Worm (Caenorhabditis elegans): Measurements from ENCODE around the gene C55B6.4.
A peak's percentile ranks its signal among the peaks of the same experiment; 100 is the strongest.

Gene C55B6.4

DNA sequence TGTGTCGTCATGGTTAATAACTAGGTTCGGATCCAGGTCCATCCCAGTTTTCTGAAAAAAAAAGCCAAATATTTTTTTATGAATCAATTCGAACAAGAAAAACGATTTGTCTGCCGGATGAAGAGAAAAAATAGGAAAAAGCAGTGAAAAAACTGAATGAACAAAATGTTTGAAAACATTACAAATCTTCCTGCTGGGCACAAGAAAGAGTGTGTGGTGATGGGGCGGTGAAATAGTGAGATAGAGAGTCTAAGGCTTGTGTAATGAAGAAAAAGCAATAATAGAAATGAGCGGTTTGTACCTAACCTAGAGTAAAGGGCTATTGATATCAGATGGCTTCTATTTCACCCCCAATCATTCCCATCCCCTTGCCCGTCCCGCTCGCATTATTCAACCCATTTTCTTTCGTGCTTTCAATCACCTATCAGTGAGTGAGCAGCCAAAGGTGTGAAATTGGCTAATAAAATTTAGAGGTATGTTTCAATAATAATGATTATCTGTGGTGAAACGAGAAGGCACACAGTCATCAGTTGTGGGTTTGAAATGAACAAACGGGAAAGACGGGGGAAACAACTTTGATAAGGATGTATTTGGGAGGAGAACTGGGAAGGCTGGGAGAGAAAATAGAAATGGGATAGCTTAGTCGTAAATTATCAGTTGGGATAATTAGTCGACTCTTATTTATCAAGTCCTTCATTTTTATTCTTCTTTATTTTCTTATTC, 16.8 kb downstream of the C55B6.4 start, which contains the start of gene bar-1:
TSS of gene bar-1 (minus strand) at position 51 of the 723 bp plus-strand sequence.
- TF ChIP-seq flt-1 (GFP tag; IDR thresholded peaks at IDR 0.05) = no peak
- no peak for TF ChIP-seq tab-1 (GFP tag; IDR thresholded peaks at IDR 0.05)
- TF ChIP-seq ztf-23 (GFP tag; IDR thresholded peaks at IDR 0.05) = no peak
- TF ChIP-seq med-1 (GFP tag; optimal IDR thresholded peaks at IDR 0.05; ENCODE audit: insufficient read depth) = no peak
- TF ChIP-seq klf-2 (GFP tag; conservative IDR thresholded peaks at IDR 0.05) = no peak
- TF ChIP-seq ref-1 (GFP tag; conservative IDR thresholded peaks at IDR 0.05) = no peak
- no peak for TF ChIP-seq cog-1 (tag; optimal IDR thresholded peaks at IDR 0.05)
- TF ChIP-seq ztf-29 (GFP tag; IDR thresholded peaks at IDR 0.05) = no peak
- no peak for TF ChIP-seq T22C8.4 (GFP tag; IDR thresholded peaks at IDR 0.05)

DNA sequence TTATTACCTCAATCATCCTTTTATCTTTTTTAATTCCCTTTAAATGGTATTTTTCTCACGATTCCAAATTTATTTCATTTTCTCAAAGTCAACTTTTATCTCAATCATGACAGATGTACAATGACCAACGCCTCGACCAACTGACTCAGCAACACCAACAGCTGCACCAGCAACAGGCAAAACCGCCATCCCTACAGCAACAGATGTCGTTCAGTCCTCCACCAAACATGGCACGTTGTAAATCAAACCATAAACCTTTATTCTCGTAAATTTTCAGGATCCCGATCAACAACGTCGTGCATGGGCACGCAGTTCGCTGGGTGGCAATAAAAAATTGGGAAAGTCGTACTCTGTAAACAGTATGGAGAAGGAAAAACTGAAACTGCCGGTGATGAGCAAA, 24.7 kb downstream of the C55B6.4 start:
- TF ChIP-seq ztf-29 (GFP tag; IDR thresholded peaks at IDR 0.05) (no peak), ztf-23 (GFP tag; IDR thresholded peaks at IDR 0.05) (no peak), tab-1 (GFP tag; IDR thresholded peaks at IDR 0.05) (no peak), T22C8.4 (GFP tag; IDR thresholded peaks at IDR 0.05) (no peak), cog-1 (tag; optimal IDR thresholded peaks at IDR 0.05) (no peak), klf-2 (GFP tag; conservative IDR thresholded peaks at IDR 0.05) (no peak), ref-1 (GFP tag; conservative IDR thresholded peaks at IDR 0.05) (no peak), flt-1 (GFP tag; IDR thresholded peaks at IDR 0.05) (no peak)

DNA sequence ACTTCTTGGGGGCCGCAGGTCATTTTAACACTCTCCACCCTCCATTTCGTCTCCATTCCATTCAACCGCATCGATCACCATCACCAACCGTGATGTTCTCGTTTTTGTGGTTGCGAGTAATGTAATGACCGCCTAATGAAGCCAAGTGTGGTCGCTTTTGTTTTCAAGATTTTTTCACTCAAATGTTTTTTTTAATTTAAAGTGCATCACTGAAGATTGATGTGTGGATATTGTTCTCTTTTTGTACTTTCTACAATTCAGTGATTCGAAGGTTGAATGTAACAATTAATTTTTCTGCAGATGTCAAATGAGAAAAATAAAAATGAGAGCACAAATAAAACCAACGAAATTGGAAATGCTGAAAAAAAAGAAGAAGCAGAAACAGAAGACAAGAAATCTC, 28.8 kb downstream of the C55B6.4 start, which contains the start of gene pgp-10:
TSS of gene pgp-10 (plus strand) at position 301 of the 400 bp plus-strand sequence.
- TF ChIP-seq tab-1 (GFP tag; IDR thresholded peaks at IDR 0.05) (no peak), flt-1 (GFP tag; IDR thresholded peaks at IDR 0.05) (no peak), ztf-29 (GFP tag; IDR thresholded peaks at IDR 0.05) (no peak), cog-1 (tag; optimal IDR thresholded peaks at IDR 0.05) (no peak), ref-1 (GFP tag; conservative IDR thresholded peaks at IDR 0.05) (no peak), T22C8.4 (GFP tag; IDR thresholded peaks at IDR 0.05) (no peak), ztf-23 (GFP tag; IDR thresholded peaks at IDR 0.05) (no peak), med-1 (GFP tag; optimal IDR thresholded peaks at IDR 0.05; ENCODE audit: insufficient read depth) (no peak), klf-2 (GFP tag; conservative IDR thresholded peaks at IDR 0.05) (no peak)

DNA sequence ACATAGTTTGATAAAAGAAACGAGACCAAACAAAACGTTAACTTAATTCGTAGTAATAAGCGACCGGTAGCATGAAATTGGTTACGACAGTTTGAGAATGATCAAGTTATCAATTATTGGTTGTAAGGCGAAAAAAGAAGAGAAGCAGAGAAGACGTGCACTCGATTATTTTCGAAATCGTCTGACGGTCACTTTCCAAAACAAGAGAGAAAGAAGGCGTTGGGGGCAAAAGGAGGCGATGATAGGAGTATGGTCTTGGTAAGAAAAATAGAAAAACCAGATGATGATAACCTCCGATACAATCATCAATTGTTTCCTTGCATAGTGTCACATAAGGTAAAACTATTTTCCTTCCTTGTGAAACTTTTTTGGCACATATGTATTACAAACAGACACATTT, 30.0 kb downstream of the C55B6.4 start:
- TF ChIP-seq med-1 (GFP tag; optimal IDR thresholded peaks at IDR 0.05; ENCODE audit: insufficient read depth) (no peak), ztf-23 (GFP tag; IDR thresholded peaks at IDR 0.05) (no peak), klf-2 (GFP tag; conservative IDR thresholded peaks at IDR 0.05) (no peak), ztf-29 (GFP tag; IDR thresholded peaks at IDR 0.05) (no peak), tab-1 (GFP tag; IDR thresholded peaks at IDR 0.05) (no peak), ref-1 (GFP tag; conservative IDR thresholded peaks at IDR 0.05) (no peak), cog-1 (tag; optimal IDR thresholded peaks at IDR 0.05) (no peak), T22C8.4 (GFP tag; IDR thresholded peaks at IDR 0.05) (no peak), flt-1 (GFP tag; IDR thresholded peaks at IDR 0.05) (no peak)

DNA sequence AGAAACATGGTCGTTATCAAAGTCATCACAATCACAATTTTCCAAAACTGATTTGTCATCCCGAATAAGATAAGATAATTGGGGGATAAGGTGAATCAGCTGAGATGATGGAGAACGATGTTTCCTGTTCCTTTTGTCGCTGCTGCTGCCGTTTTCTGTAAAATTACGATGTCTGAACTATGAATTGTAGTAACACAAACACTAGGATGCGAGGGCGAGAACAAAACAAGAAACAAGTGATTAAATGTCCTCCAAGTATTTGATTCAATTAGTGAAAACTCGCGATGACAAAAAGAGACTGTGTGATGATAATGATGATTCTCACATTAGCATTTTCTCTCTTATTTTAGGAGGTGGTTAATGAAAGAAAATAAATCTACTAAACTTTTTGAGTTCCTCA, 31.6 kb downstream of the C55B6.4 start, which contains the start of gene C54D1.7:
TSS of gene C54D1.7 (minus strand) at position 157 of the 400 bp plus-strand sequence.
- TF ChIP-seq ztf-23 (GFP tag; IDR thresholded peaks at IDR 0.05) (no peak), tab-1 (GFP tag; IDR thresholded peaks at IDR 0.05) (no peak), ztf-29 (GFP tag; IDR thresholded peaks at IDR 0.05) (no peak), T22C8.4 (GFP tag; IDR thresholded peaks at IDR 0.05) (no peak), klf-2 (GFP tag; conservative IDR thresholded peaks at IDR 0.05) (no peak), med-1 (GFP tag; optimal IDR thresholded peaks at IDR 0.05; ENCODE audit: insufficient read depth) (no peak), ref-1 (GFP tag; conservative IDR thresholded peaks at IDR 0.05) (no peak), flt-1 (GFP tag; IDR thresholded peaks at IDR 0.05) (no peak), cog-1 (tag; optimal IDR thresholded peaks at IDR 0.05) (no peak)

DNA sequence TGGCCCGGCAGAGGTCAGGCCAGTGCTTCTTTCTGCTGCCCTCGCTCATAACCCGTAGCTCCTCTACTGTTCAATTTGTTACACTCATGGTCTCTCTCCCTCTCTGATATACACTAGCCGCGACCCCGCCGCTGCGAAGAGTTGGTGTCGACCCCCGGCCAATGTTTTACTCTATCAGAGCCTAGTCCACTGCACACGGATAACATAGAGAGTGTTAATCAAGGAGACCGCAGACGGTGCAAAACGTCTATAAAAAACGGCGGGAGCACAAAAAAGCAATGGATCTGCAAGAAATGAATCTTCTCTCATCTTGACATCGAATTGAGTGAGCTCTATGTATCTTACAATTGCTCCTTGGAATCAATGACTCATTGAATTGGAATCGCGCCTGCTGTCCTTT, 34.0 kb downstream of the C55B6.4 start:
- TF ChIP-seq ref-1 (GFP tag; conservative IDR thresholded peaks at IDR 0.05) = no peak
- no peak for TF ChIP-seq med-1 (GFP tag; optimal IDR thresholded peaks at IDR 0.05; ENCODE audit: insufficient read depth)
- no peak for TF ChIP-seq tab-1 (GFP tag; IDR thresholded peaks at IDR 0.05)
- no peak for TF ChIP-seq cog-1 (tag; optimal IDR thresholded peaks at IDR 0.05)
- TF ChIP-seq klf-2 (GFP tag; conservative IDR thresholded peaks at IDR 0.05) = no peak
- no peak for TF ChIP-seq ztf-23 (GFP tag; IDR thresholded peaks at IDR 0.05)
- no peak for TF ChIP-seq T22C8.4 (GFP tag; IDR thresholded peaks at IDR 0.05)
- no peak for TF ChIP-seq flt-1 (GFP tag; IDR thresholded peaks at IDR 0.05)
- no peak for TF ChIP-seq ztf-29 (GFP tag; IDR thresholded peaks at IDR 0.05)

- TF ChIP-seq med-1 (GFP tag; optimal IDR thresholded peaks at IDR 0.05; ENCODE audit: insufficient read depth) (no peak), ztf-23 (GFP tag; IDR thresholded peaks at IDR 0.05) (no peak), flt-1 (GFP tag; IDR thresholded peaks at IDR 0.05) (no peak), ref-1 (GFP tag; conservative IDR thresholded peaks at IDR 0.05) (no peak), cog-1 (tag; optimal IDR thresholded peaks at IDR 0.05) (no peak), klf-2 (GFP tag; conservative IDR thresholded peaks at IDR 0.05) (no peak), ztf-29 (GFP tag; IDR thresholded peaks at IDR 0.05) (no peak), tab-1 (GFP tag; IDR thresholded peaks at IDR 0.05) (no peak), T22C8.4 (GFP tag; IDR thresholded peaks at IDR 0.05) (no peak)
Observed at ce11 chrX:7151976-7152528, 35.5 kb downstream of the C55B6.4 start.

DNA sequence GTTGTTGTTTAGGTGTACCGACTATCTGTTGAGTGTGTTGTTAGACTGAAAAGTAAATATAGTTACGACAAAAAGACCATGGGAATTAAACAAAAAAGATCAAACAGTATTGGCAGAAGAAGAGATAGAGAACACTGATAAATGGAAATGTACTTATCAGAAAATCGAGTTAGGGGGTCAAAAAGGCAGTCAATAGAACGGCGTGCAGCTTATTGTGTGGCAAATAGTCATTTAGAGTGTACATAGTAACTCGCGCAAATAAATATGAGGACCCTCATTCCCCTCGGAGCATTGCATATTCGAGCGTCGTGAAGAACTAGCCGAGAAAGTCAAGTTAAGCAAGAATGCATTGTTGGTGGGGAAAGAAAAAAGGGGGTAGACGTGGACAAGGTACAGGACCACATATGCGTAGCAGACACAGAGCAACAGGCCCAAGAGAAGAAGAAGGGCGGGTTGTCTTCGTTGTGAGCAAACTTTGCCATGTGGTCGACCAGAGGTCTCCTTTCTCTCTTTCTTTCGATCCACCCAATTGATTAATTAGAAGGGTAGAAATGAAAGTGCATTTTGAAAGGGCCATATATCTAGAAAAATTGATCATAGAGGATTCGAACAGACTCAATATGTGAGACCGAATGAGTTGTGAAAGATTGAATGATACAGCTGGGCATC, 36.2 kb downstream of the C55B6.4 start, which contains the start of gene lam-2:
TSS of gene lam-2 (minus strand) at position 51 of the 669 bp plus-strand sequence.
- TF ChIP-seq tab-1 (GFP tag; IDR thresholded peaks at IDR 0.05) (no peak), cog-1 (tag; optimal IDR thresholded peaks at IDR 0.05) (no peak), ref-1 (GFP tag; conservative IDR thresholded peaks at IDR 0.05) (no peak), klf-2 (GFP tag; conservative IDR thresholded peaks at IDR 0.05) (no peak), flt-1 (GFP tag; IDR thresholded peaks at IDR 0.05) (peak; percentile 62; the same call in 1 of the 2 replicates), ztf-29 (GFP tag; IDR thresholded peaks at IDR 0.05) (no peak), T22C8.4 (GFP tag; IDR thresholded peaks at IDR 0.05) (no peak), med-1 (GFP tag; optimal IDR thresholded peaks at IDR 0.05; ENCODE audit: insufficient read depth) (no peak), ztf-23 (GFP tag; IDR thresholded peaks at IDR 0.05) (peak; percentile 29; the same call in 1 of the 2 replicates)
